Fruit fly (Drosophila melanogaster) whole organism, embryonic: ENCODE results near the gene CG32318.

Experiments used
- B-H1 ChIP-seq: fragments of 200-800 bp; sonication (Bioruptor generic); IDR thresholded peaks from 3 replicates; pipeline ENCODE4 v1.3.6; 2022; ENCODE audit warnings: missing biosample characterization, missing genetic modification characterization
- CG11093 ChIP-seq: fragments of 200-800 bp; sonication (Bioruptor generic); IDR thresholded peaks from 3 replicates; pipeline ENCODE4 v1.3.6; 2022; ENCODE audit warnings: missing biosample characterization, missing genetic modification characterization
- CG12236 ChIP-seq: fragments of 200-800 bp; sonication (Bioruptor generic); optimal IDR thresholded peaks from 2 replicates; lab custom pipeline; 2016; ENCODE audit warnings: missing biosample characterization, missing genetic modification characterization
- CG12769 ChIP-seq: fragments of 200-800 bp; sonication (Bioruptor generic); optimal IDR thresholded peaks from 2 replicates; lab custom pipeline; 2019; ENCODE audit warnings: missing biosample characterization, mild to moderate bottlenecking, missing genetic modification characterization, moderate library complexity
- CG13624 ChIP-seq: fragments of 200-800 bp; sonication (Bioruptor generic); optimal IDR thresholded peaks from 2 replicates; lab custom pipeline; 2016; ENCODE audit warnings: missing biosample characterization, missing genetic modification characterization
- CG14965 ChIP-seq: fragments of 200-800 bp; sonication (Bioruptor generic); optimal IDR thresholded peaks from 2 replicates; lab custom pipeline; 2016; ENCODE audit warnings: missing biosample characterization, missing genetic modification characterization, borderline replicate concordance
- CG15011 ChIP-seq: fragments of 200-800 bp; sonication (Bioruptor generic); optimal IDR thresholded peaks from 3 replicates; lab custom pipeline; 2018; ENCODE audit warnings: missing biosample characterization, mild to moderate bottlenecking, missing genetic modification characterization
- CG15479 ChIP-seq: fragments of 200-800 bp; sonication (Bioruptor generic); optimal IDR thresholded peaks from 3 replicates; lab custom pipeline; 2019; ENCODE audit warnings: missing biosample characterization, mild to moderate bottlenecking, missing genetic modification characterization, moderate library complexity
- CG16863 ChIP-seq: fragments of 200-800 bp; sonication (Bioruptor generic); optimal IDR thresholded peaks from 3 replicates; lab custom pipeline; 2016; ENCODE audit warnings: missing biosample characterization, missing genetic modification characterization
- CG17568 ChIP-seq: fragments of 200-800 bp; sonication (Bioruptor generic); optimal IDR thresholded peaks from 2 replicates; lab custom pipeline; 2018; ENCODE audit warnings: missing biosample characterization, mild to moderate bottlenecking, missing genetic modification characterization, moderate library complexity
- CG17829 ChIP-seq: fragments of 200-800 bp; optimal IDR thresholded peaks from 2 replicates; lab custom pipeline; 2019; ENCODE audit warnings: missing biosample characterization, mild to moderate bottlenecking, missing genetic modification characterization, moderate library complexity
- CG2116 ChIP-seq: fragments of 200-800 bp; sonication (Bioruptor generic); optimal IDR thresholded peaks from 3 replicates; lab custom pipeline; 2018; ENCODE audit warnings: missing biosample characterization, mild to moderate bottlenecking, missing genetic modification characterization
- CG30403 ChIP-seq: fragments of 200-800 bp; sonication (Bioruptor generic); optimal IDR thresholded peaks from 3 replicates; lab custom pipeline; 2016; ENCODE audit warnings: missing biosample characterization, missing genetic modification characterization
- CG33557 ChIP-seq: fragments of 200-800 bp; sonication (Bioruptor generic); optimal IDR thresholded peaks from 2 replicates; lab custom pipeline; 2019; ENCODE audit warnings: missing biosample characterization, mild to moderate bottlenecking, missing genetic modification characterization, moderate library complexity
- CG4424 ChIP-seq: fragments of 200-800 bp; sonication (Bioruptor generic); optimal IDR thresholded peaks from 3 replicates; lab custom pipeline; 2016; ENCODE audit warnings: missing biosample characterization, missing genetic modification characterization
- CG4617 ChIP-seq: fragments of 200-800 bp; sonication (Bioruptor generic); optimal IDR thresholded peaks from 3 replicates; lab custom pipeline; 2016; ENCODE audit warnings: missing biosample characterization, missing genetic modification characterization, borderline replicate concordance
- CG6175 ChIP-seq: fragments of 200-800 bp; sonication (Bioruptor generic); IDR thresholded peaks from 3 replicates; pipeline ENCODE4 v1.3.6; 2022; ENCODE audit warnings: missing biosample characterization, missing genetic modification characterization
- CG8089 ChIP-seq: fragments of 200-800 bp; sonication (Bioruptor generic); optimal IDR thresholded peaks from 3 replicates; lab custom pipeline; 2016; ENCODE audit warnings: missing biosample characterization, missing genetic modification characterization
- Fer2 ChIP-seq: fragments of 200-800 bp; sonication (Bioruptor generic); optimal IDR thresholded peaks from 2 replicates; lab custom pipeline; 2018; ENCODE audit warnings: missing biosample characterization, mild to moderate bottlenecking, missing genetic modification characterization, moderate library complexity
- Fer3 ChIP-seq: fragments of 200-800 bp; sonication (Bioruptor generic); optimal IDR thresholded peaks from 2 replicates; lab custom pipeline; 2018; ENCODE audit warnings: missing biosample characterization, mild to moderate bottlenecking, missing genetic modification characterization, moderate library complexity
- HLH54F ChIP-seq: fragments of 200-800 bp; sonication (Bioruptor generic); optimal IDR thresholded peaks from 3 replicates; lab custom pipeline; 2016; ENCODE audit warnings: missing biosample characterization, missing genetic modification characterization
- HmgZ ChIP-seq: fragments of 200-800 bp; sonication (Bioruptor generic); optimal IDR thresholded peaks from 2 replicates; lab custom pipeline; 2018; ENCODE audit warnings: missing biosample characterization, mild to moderate bottlenecking, missing genetic modification characterization
- Mad ChIP-seq: fragments of 200-800 bp; sonication (Bioruptor generic); optimal IDR thresholded peaks from 2 replicates; lab custom pipeline; 2016; ENCODE audit warnings: missing biosample characterization, missing genetic modification characterization
- Mrtf ChIP-seq: fragments of 200-800 bp; sonication (Bioruptor generic); IDR thresholded peaks from 3 replicates; pipeline ENCODE4 v1.3.6; 2022; ENCODE audit warnings: missing biosample characterization, missing genetic modification characterization
- Myb ChIP-seq: fragments of 200-800 bp; sonication (Bioruptor generic); optimal IDR thresholded peaks from 2 replicates; lab custom pipeline; 2016; ENCODE audit warnings: missing biosample characterization, missing genetic modification characterization
- Sox100B ChIP-seq: fragments of 200-800 bp; sonication (Bioruptor generic); optimal IDR thresholded peaks from 3 replicates; lab custom pipeline; 2018; ENCODE audit warnings: missing biosample characterization, mild to moderate bottlenecking, missing genetic modification characterization
- Tbp ChIP-seq: fragments of >200 bp; optimal IDR thresholded peaks from 2 replicates; lab custom pipeline; 2018; ENCODE audit warnings: missing biosample characterization, missing genetic modification characterization
- YL-1 ChIP-seq: fragments of 200-800 bp; sonication (Bioruptor generic); optimal IDR thresholded peaks from 3 replicates; lab custom pipeline; 2017; ENCODE audit warnings: missing biosample characterization, mild to moderate bottlenecking, missing genetic modification characterization
- ab ChIP-seq: fragments of 200-800 bp; sonication (Bioruptor generic); optimal IDR thresholded peaks from 2 replicates; lab custom pipeline; 2016; ENCODE audit warnings: missing biosample characterization, missing genetic modification characterization
- al ChIP-seq: fragments of 200-800 bp; sonication (Bioruptor generic); IDR thresholded peaks from 2 replicates; pipeline ENCODE4 v1.3.6; 2022; ENCODE audit warnings: missing biosample characterization, missing genetic modification characterization
- ap ChIP-seq: fragments of 200-800 bp; sonication (Bioruptor generic); IDR thresholded peaks from 2 replicates; pipeline ENCODE4 v1.3.6; 2022; ENCODE audit warnings: missing biosample characterization, missing genetic modification characterization
- ara ChIP-seq: fragments of 200-800 bp; sonication (Bioruptor generic); IDR thresholded peaks from 2 replicates; pipeline ENCODE4 v1.3.6; 2022; ENCODE audit warnings: missing biosample characterization, missing genetic modification characterization
- ato ChIP-seq: fragments of 200-800 bp; sonication (Bioruptor generic); IDR thresholded peaks from 2 replicates; pipeline ENCODE4 v1.3.6; 2022; ENCODE audit warnings: missing biosample characterization, missing genetic modification characterization; ENCODE audit not compliant: partially characterized antibody
- croc ChIP-seq: fragments of 200-800 bp; sonication (Bioruptor generic); conservative IDR thresholded peaks from 3 replicates; pipeline ENCODE4 v1.3.6; 2022; ENCODE audit warnings: missing biosample characterization, missing genetic modification characterization
- disco-r ChIP-seq: fragments of 200-800 bp; sonication (Bioruptor generic); optimal IDR thresholded peaks from 2 replicates; lab custom pipeline; 2016; ENCODE audit warnings: missing biosample characterization, missing genetic modification characterization
- dmrt11E ChIP-seq: fragments of 200-800 bp; sonication (Bioruptor generic); optimal IDR thresholded peaks from 3 replicates; lab custom pipeline; 2018; ENCODE audit warnings: missing biosample characterization, mild to moderate bottlenecking, missing genetic modification characterization, moderate library complexity
- ems ChIP-seq: fragments of 200-800 bp; sonication (Bioruptor generic); optimal IDR thresholded peaks from 3 replicates; lab custom pipeline; 2016; ENCODE audit warnings: missing biosample characterization, missing genetic modification characterization
- gcm2 ChIP-seq: fragments of 200-800 bp; sonication (Bioruptor generic); optimal IDR thresholded peaks from 2 replicates; lab custom pipeline; 2016; ENCODE audit warnings: missing biosample characterization, missing genetic modification characterization
- jigr1 ChIP-seq: fragments of 200-800 bp; sonication (Bioruptor generic); IDR thresholded peaks from 3 replicates; pipeline ENCODE4 v1.3.6; 2022; ENCODE audit warnings: missing biosample characterization, missing genetic modification characterization
- odd ChIP-seq: fragments of 200-800 bp; sonication (Bioruptor generic); optimal IDR thresholded peaks from 2 replicates; lab custom pipeline; 2017; ENCODE audit warnings: missing biosample characterization, mild to moderate bottlenecking, missing genetic modification characterization
- p53 ChIP-seq: fragments of 200-800 bp; sonication (Bioruptor generic); optimal IDR thresholded peaks from 2 replicates; lab custom pipeline; 2016; ENCODE audit warnings: missing biosample characterization, missing genetic modification characterization
- pb ChIP-seq: fragments of 200-800 bp; sonication (Bioruptor generic); optimal IDR thresholded peaks from 3 replicates; lab custom pipeline; 2016; ENCODE audit warnings: missing biosample characterization, missing genetic modification characterization
- rib ChIP-seq: fragments of 200-800 bp; sonication (Bioruptor generic); IDR thresholded peaks from 2 replicates; pipeline ENCODE4 v1.3.6; 2022; ENCODE audit warnings: missing biosample characterization, missing genetic modification characterization
- sd ChIP-seq: fragments of 200-800 bp; sonication (Bioruptor generic); optimal IDR thresholded peaks from 3 replicates; lab custom pipeline; 2018; ENCODE audit warnings: missing biosample characterization, mild to moderate bottlenecking, missing genetic modification characterization, moderate library complexity
- sens ChIP-seq: fragments of 200-800 bp; sonication (Bioruptor generic); peaks from one replicate; lab custom pipeline; 2016; ENCODE audit warnings: missing biosample characterization, missing genetic modification characterization
- shn ChIP-seq: fragments of 200-800 bp; sonication (Bioruptor generic); optimal IDR thresholded peaks from 3 replicates; lab custom pipeline; 2016; ENCODE audit warnings: missing biosample characterization, missing genetic modification characterization
- sim ChIP-seq: fragments of 200-800 bp; sonication (Bioruptor generic); IDR thresholded peaks from 2 replicates; pipeline ENCODE4 v1.3.6; 2022; ENCODE audit warnings: missing biosample characterization, missing genetic modification characterization
- sima ChIP-seq: fragments of 200-800 bp; sonication (Bioruptor generic); optimal IDR thresholded peaks from 2 replicates; lab custom pipeline; 2016; ENCODE audit warnings: missing biosample characterization, missing genetic modification characterization
- trh ChIP-seq: fragments of 200-800 bp; sonication (Bioruptor generic); optimal IDR thresholded peaks from 2 replicates; lab custom pipeline; 2016; ENCODE audit warnings: missing biosample characterization, missing genetic modification characterization
- twi ChIP-seq: fragments of 200-800 bp; optimal IDR thresholded peaks from 2 replicates; lab custom pipeline; 2019; ENCODE audit warnings: missing biosample characterization, mild to moderate bottlenecking, missing genetic modification characterization, moderate library complexity
- unc-4 ChIP-seq: fragments of 200-800 bp; sonication (Bioruptor generic); IDR thresholded peaks from 2 replicates; pipeline ENCODE4 v1.3.6; 2022; ENCODE audit warnings: missing biosample characterization, missing genetic modification characterization; ENCODE audit not compliant: partially characterized antibody
- usp ChIP-seq: fragments of >200 bp; optimal IDR thresholded peaks from 2 replicates; lab custom pipeline; 2017; ENCODE audit warnings: missing biosample characterization, missing genetic modification characterization
- zf30C ChIP-seq: fragments of 200-800 bp; sonication (Bioruptor generic); optimal IDR thresholded peaks from 3 replicates; lab custom pipeline; 2018; ENCODE audit warnings: missing biosample characterization, mild to moderate bottlenecking, missing genetic modification characterization

Gene CG32318

DNA sequence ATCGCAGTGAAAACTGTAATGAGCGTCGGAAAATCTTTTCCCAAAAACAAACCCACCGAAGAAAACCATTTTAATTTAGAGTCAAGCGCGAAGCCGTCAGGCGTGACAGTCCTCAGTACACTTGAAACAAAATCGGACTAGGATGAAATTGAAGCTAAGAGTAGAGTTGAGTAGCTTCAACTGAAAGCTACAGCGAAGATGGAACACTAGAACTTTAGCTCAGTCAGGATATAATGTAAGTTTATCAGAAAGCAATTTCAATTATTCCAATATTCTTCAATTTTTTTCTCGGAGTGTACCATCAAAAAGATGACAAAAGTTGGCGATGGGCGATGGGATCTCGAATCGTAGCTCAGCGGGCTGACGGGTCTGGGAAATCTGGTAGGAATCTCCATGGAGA, 30.3 kb downstream of the CG32318 start (continued):
- TF ChIP-seq CG17829 (tag; lab: Kevin White, UChicago) (peak; percentile 48), CG11093 (GFP tag; lab: Robert Waterston, UW) (no peak), unc-4 (no peak), ato (GFP tag; lab: Robert Waterston, UW) (no peak), twi (tag; lab: Kevin White, UChicago) (no peak), p53 (no peak), CG17568 (no peak), ap (0 out of 2 replicates have a peak, but pooled peaks have one; percentile 37), CG4424 (GFP tag; lab: Kevin White, UChicago) (peak; percentile 28), CG15479 (GFP tag; lab: Kevin White, UChicago) (no peak), ab (GFP tag; lab: Kevin White, UChicago) (no peak), Fer3 (peak; percentile 42), trh (GFP tag; lab: Kevin White, UChicago) (no peak), sens (GFP tag; lab: Kevin White, UChicago) (peak; percentile 94), CG14965 (GFP tag; lab: Kevin White, UChicago) (no peak), CG8089 (no peak), sim (no peak), gcm2 (GFP tag; lab: Kevin White, UChicago) (no peak), odd (GFP tag; lab: Kevin White, UChicago) (no peak), ems (GFP tag; lab: Kevin White, UChicago) (no peak), CG13624 (GFP tag; lab: Kevin White, UChicago) (no peak), HmgZ (tag; lab: Kevin White, UChicago) (no peak), usp (no peak), CG6175 (GFP tag; lab: Robert Waterston, UW) (no peak), YL-1 (GFP tag; lab: Kevin White, UChicago) (no peak), CG30403 (peak; percentile 45), Sox100B (GFP tag; lab: Kevin White, UChicago) (no peak), zf30C (GFP tag; lab: Kevin White, UChicago) (no peak), rib (GFP tag; lab: Robert Waterston, UW) (no peak), sd (tag; lab: Kevin White, UChicago) (no peak), pb (GFP tag; lab: Kevin White, UChicago) (no peak), CG33557 (no peak), dmrt11E (peak; percentile 36), Mrtf (GFP tag; lab: Robert Waterston, UW) (no peak), CG2116 (GFP tag; lab: Kevin White, UChicago) (no peak), ara (GFP tag; lab: Robert Waterston, UW) (no peak), al (no peak), croc (GFP tag; lab: Robert Waterston, UW) (0 out of 3 replicates have a peak, but pooled peaks have one; percentile 20), CG12236 (GFP tag; lab: Kevin White, UChicago) (no peak), CG16863 (GFP tag; lab: Kevin White, UChicago) (no peak), jigr1 (GFP tag; lab: Robert Waterston, UW) (no peak), B-H1 (no peak), shn (GFP tag; lab: Kevin White, UChicago) (no peak), sima (GFP tag; lab: Kevin White, UChicago) (no peak), CG12769 (tag; lab: Kevin White, UChicago) (peak; percentile 32), Fer2 (no peak), HLH54F (GFP tag; lab: Kevin White, UChicago) (no peak), CG15011 (GFP tag; lab: Kevin White, UChicago) (peak; percentile 15), disco-r (GFP tag; lab: Kevin White, UChicago) (no peak), Myb (GFP tag; lab: Kevin White, UChicago) (no peak), Tbp (GFP tag; lab: Kevin White, UChicago) (no peak), CG4617 (GFP tag; lab: Kevin White, UChicago) (no peak), Mad (GFP tag; lab: Kevin White, UChicago) (no peak)
